Worm (Caenorhabditis elegans) whole organism, L4 larva: ENCODE measurements around the gene srsx-30.

Experiments used
- lin-39 ChIP-seq: fragments of 150-350 bp; optimal IDR thresholded peaks from 2 replicates; lab custom pipeline; 2014; ENCODE audit warnings: missing biosample characterization, missing genetic modification reagents, missing genetic modification characterization
- saeg-2 ChIP-seq: fragments of 200-800 bp; sonication (Bioruptor generic); IDR thresholded peaks from 2 replicates; pipeline ENCODE4 v1.3.6; 2022; ENCODE audit warnings: missing genetic modification reagents, missing genetic modification characterization, missing compliant biosample characterization
- snpc-4 ChIP-seq: fragments of 150-350 bp; optimal IDR thresholded peaks from 2 replicates; lab custom pipeline; 2014; ENCODE audit warnings: missing biosample characterization, missing genetic modification characterization

- TF ChIP-seq saeg-2 (GFP tag; lab: Robert Waterston, UW), result no peak
- TF ChIP-seq snpc-4, result no peak
- no peak for TF ChIP-seq lin-39 (tag; lab: Kevin White, UChicago)
These were observed 31.5 kb downstream of the srsx-30 start, which contains the start of gene ZK856.5 for ce11 chrV:10190081-10190556.
